Fruit fly (Drosophila melanogaster) whole organism, wandering third instar larva: ENCODE results near the gene Reck.

Experiments used
- Abd-B ChIP-seq: fragments of >200 bp; optimal IDR thresholded peaks from 2 replicates; lab custom pipeline; 2017; ENCODE audit warnings: missing biosample characterization, missing genetic modification characterization
- CG9705 ChIP-seq: fragments of 200-800 bp; sonication (Bioruptor generic); optimal IDR thresholded peaks from 2 replicates; lab custom pipeline; 2018; ENCODE audit warnings: missing biosample characterization, mild to moderate bottlenecking, missing genetic modification characterization
- HLH106 ChIP-seq: fragments of 200-800 bp; optimal IDR thresholded peaks from 3 replicates; lab custom pipeline; 2019; ENCODE audit warnings: missing biosample characterization, mild to moderate bottlenecking, missing genetic modification characterization, moderate library complexity
- Hnf4 ChIP-seq: fragments of 200-800 bp; sonication (Bioruptor generic); optimal IDR thresholded peaks from 2 replicates; lab custom pipeline; 2016; ENCODE audit warnings: missing biosample characterization, mild to moderate bottlenecking, missing genetic modification characterization
- Hr78 ChIP-seq: fragments of >200 bp; optimal IDR thresholded peaks from 2 replicates; lab custom pipeline; 2017; ENCODE audit warnings: missing biosample characterization, missing genetic modification characterization
- Hr83 ChIP-seq: fragments of 200-300 bp; sonication (Bioruptor generic); optimal IDR thresholded peaks from 2 replicates; lab custom pipeline; 2016; ENCODE audit warnings: missing biosample characterization, mild to moderate bottlenecking, missing genetic modification characterization, moderate library complexity; ENCODE audit not compliant: poor library complexity, severe bottlenecking
- Jra ChIP-seq: sonication (Bioruptor generic); optimal IDR thresholded peaks from 2 replicates; lab custom pipeline; 2016; ENCODE audit warnings: missing biosample characterization, missing genetic modification characterization
- Mio ChIP-seq: sonication (Bioruptor generic); optimal IDR thresholded peaks from 2 replicates; lab custom pipeline; 2016; ENCODE audit warnings: missing biosample characterization, missing genetic modification characterization
- Myc ChIP-seq: fragments of >200 bp; optimal IDR thresholded peaks from 2 replicates; lab custom pipeline; 2017
- N ChIP-seq: fragments of >200 bp; optimal IDR thresholded peaks from 2 replicates; lab custom pipeline; 2018; ENCODE audit warnings: missing biosample characterization, missing external identifiers, missing genetic modification characterization
- OdsH ChIP-seq: fragments of 200-800 bp; sonication (Bioruptor generic); optimal IDR thresholded peaks from 2 replicates; lab custom pipeline; 2016; ENCODE audit warnings: missing biosample characterization, mild to moderate bottlenecking, missing genetic modification characterization
- Rel ChIP-seq, 2 experiments: fragments of 200-800 bp; sonication (Bioruptor generic) in 1 of 2; optimal IDR thresholded peaks; 2 replicates in 1 of 2; 3 replicates in 1 of 2; lab custom pipeline; 2016 to 2019; ENCODE audit warnings: mild to moderate bottlenecking in 2 of 2, missing biosample characterization in 2 of 2, missing genetic modification characterization in 2 of 2, moderate library complexity in 1 of 2
- br ChIP-seq: fragments of 200-800 bp; sonication (Bioruptor generic); optimal IDR thresholded peaks from 2 replicates; lab custom pipeline; 2016; ENCODE audit warnings: missing biosample characterization, missing genetic modification characterization
- dmrt93B ChIP-seq: fragments of 200-800 bp; sonication (Bioruptor generic); optimal IDR thresholded peaks from 2 replicates; lab custom pipeline; 2018; ENCODE audit warnings: missing biosample characterization, mild to moderate bottlenecking, missing genetic modification characterization
- fru ChIP-seq: fragments of 200-800 bp; sonication (Bioruptor generic); optimal IDR thresholded peaks from 3 replicates; lab custom pipeline; 2016; ENCODE audit warnings: missing biosample characterization, mild to moderate bottlenecking, missing genetic modification characterization
- h ChIP-seq: fragments of 200-800 bp; sonication (Bioruptor generic); optimal IDR thresholded peaks from 3 replicates; lab custom pipeline; 2016; ENCODE audit warnings: missing biosample characterization, mild to moderate bottlenecking, missing genetic modification characterization
- jim ChIP-seq: fragments of 175-275, 200-325 bp; sonication (Bioruptor generic); optimal IDR thresholded peaks from 2 replicates; lab custom pipeline; 2016; ENCODE audit warnings: missing biosample characterization, mild to moderate bottlenecking, missing genetic modification characterization
- lola ChIP-seq: fragments of >200 bp; optimal IDR thresholded peaks from 2 replicates; lab custom pipeline; 2017; ENCODE audit warnings: missing biosample characterization, missing genetic modification characterization
- rgr ChIP-seq: fragments of 200-800 bp; sonication (Bioruptor generic); optimal IDR thresholded peaks from 3 replicates; lab custom pipeline; 2016; ENCODE audit warnings: missing biosample characterization, mild to moderate bottlenecking, missing genetic modification characterization
- sv ChIP-seq: fragments of 200-800 bp; sonication (Bioruptor generic); optimal IDR thresholded peaks from 3 replicates; lab custom pipeline; 2016; ENCODE audit warnings: missing biosample characterization, missing genetic modification characterization
- tai ChIP-seq: sonication (Bioruptor generic); optimal IDR thresholded peaks from 2 replicates; lab custom pipeline; 2016; ENCODE audit warnings: missing biosample characterization, missing genetic modification characterization
- usp ChIP-seq: fragments of >200 bp; optimal IDR thresholded peaks from 2 replicates; lab custom pipeline; 2017; ENCODE audit warnings: missing biosample characterization, missing genetic modification characterization
- woc ChIP-seq: sonication (Bioruptor generic); optimal IDR thresholded peaks from 2 replicates; lab custom pipeline; 2016; ENCODE audit warnings: missing biosample characterization, mild to moderate bottlenecking, missing genetic modification characterization

The Reck gene

DNA sequence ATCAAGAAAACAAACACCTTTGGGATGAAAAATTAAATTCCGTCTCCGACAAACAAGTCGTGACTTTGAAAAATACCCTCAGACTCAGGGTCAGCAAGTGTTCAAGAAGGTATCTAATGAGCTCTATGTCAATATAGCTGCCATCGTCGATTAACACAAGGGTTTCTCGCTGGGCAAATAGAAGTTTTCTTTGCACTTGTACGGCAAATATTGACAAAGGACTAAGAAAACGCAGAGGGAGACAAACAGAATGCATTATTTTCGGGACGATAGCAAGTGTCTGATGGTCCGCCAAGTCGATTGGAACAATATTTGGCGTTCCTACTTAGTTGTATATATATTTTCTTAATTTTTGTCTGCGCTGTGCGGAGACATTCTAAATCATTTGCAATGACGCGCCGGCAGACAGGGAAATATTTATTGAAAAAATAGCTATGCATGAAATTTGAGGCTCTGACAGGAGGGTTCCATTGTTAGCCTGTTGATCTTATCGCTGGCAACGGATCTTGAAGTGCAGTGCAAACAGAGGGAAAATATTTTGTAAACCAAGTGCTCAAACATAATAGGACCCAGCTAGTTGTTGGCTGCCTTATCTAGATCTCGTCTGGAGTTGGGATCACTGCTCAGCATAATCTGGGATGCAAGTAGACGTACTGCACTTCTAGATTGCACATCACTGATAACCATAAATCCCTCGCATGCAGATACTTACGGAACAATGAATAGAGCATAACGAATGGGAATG is 57.4 kb downstream of the Reck start:
- TF ChIP-seq fru (GFP tag; lab: Kevin White, UChicago) (no peak), Hnf4 (GFP tag; lab: Kevin White, UChicago) (no peak), CG9705 (GFP tag; lab: Kevin White, UChicago) (no peak), dmrt93B (GFP tag; lab: Kevin White, UChicago) (no peak), usp (GFP tag; lab: Kevin White, UChicago) (no peak), N (no peak), jim (no peak), woc (no peak), HLH106 (tag; lab: Kevin White, UChicago) (no peak), lola (GFP tag; lab: Kevin White, UChicago) (no peak), Mio (no peak), Hr78 (no peak), Jra (GFP tag; lab: Kevin White, UChicago) (no peak), rgr (GFP tag; lab: Kevin White, UChicago) (no peak)

DNA sequence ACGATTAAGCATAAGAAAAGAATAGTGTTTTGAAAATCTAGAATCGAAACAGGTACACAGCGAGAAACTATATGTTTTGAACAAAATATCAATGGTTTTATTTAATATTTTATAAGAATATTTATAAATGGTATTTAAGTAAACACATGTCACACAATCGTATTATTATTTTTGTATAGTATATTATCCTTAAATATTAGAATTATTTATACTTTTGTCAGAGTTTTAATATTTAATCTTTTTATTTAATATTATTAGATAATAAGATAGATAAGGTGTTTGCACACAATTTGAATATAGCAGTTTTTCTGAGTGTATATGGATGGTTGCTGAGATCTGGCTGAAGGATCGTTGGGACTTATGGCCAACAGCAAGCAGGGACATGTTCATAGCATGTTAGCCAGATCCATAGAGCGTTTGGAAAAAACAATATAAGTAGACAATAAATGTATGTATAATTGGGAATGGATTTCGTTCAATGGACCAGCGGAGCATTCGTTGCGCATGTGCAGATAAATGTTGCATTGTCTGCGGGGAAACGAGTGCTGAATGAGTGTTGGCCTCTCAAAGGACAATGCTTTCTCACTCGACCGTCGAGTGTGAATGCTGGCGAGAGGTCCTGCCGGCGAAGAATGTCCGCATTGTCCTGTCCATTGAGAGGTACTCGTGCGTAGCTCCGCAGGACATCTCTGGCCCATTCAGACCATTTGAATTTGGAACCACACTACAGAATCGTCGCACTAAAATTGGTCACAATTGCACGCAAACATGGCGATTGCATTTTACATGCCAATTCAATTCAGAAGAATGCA is 60.8 kb downstream of the Reck start:
- no peak for TF ChIP-seq Abd-B (GFP tag; lab: Kevin White, UChicago)
- TF ChIP-seq h (GFP tag; lab: Kevin White, UChicago) = no peak
- no peak for TF ChIP-seq HLH106 (tag; lab: Kevin White, UChicago)
- no peak for TF ChIP-seq jim
- no peak for TF ChIP-seq Hr83 (GFP tag; lab: Kevin White, UChicago)
- no peak for TF ChIP-seq tai (GFP tag; lab: Kevin White, UChicago)
- TF ChIP-seq br (GFP tag; lab: Kevin White, UChicago) = no peak
- no peak for TF ChIP-seq Hnf4 (GFP tag; lab: Kevin White, UChicago)
- no peak for TF ChIP-seq Rel (GFP tag; optimal IDR thresholded peaks at IDR 0.05; lab: Kevin White, UChicago)
- no peak for TF ChIP-seq Rel (tag; optimal IDR thresholded peaks at IDR 0.05; lab: Kevin White, UChicago)
- no peak for TF ChIP-seq OdsH (GFP tag; lab: Kevin White, UChicago)
- no peak for TF ChIP-seq Jra (GFP tag; lab: Kevin White, UChicago)
- no peak for TF ChIP-seq sv (GFP tag; lab: Kevin White, UChicago)
- TF ChIP-seq Myc (lab: Kevin White, UChicago) = no peak
- TF ChIP-seq, all 38 proteins: peak for 0
